Fruit fly (Drosophila melanogaster) whole organism, adult: ENCODE measurements around the gene Cpr67Fa2.

Experiments used
- CG11617 ChIP-seq: fragments of 200-800 bp; sonication (Bioruptor generic); optimal IDR thresholded peaks from 2 replicates; lab custom pipeline; 2017; ENCODE audit warnings: mild to moderate bottlenecking, missing biosample characterization, missing genetic modification reagents, missing genetic modification characterization
- CG12768 ChIP-seq: fragments of 200-800 bp; sonication (Bioruptor generic); optimal IDR thresholded peaks from 2 replicates; lab custom pipeline; 2017; ENCODE audit warnings: missing biosample characterization, missing genetic modification characterization, mild to moderate bottlenecking, moderate library complexity, missing genetic modification reagents
- CG1620 ChIP-seq: fragments of 200-800 bp; sonication (Bioruptor generic); optimal IDR thresholded peaks from 2 replicates; lab custom pipeline; 2016; ENCODE audit warnings: missing biosample characterization, missing genetic modification characterization
- CG33017 ChIP-seq: fragments of 200-800 bp; sonication (Bioruptor generic); optimal IDR thresholded peaks from 2 replicates; lab custom pipeline; 2018; ENCODE audit warnings: missing biosample characterization, mild to moderate bottlenecking, missing genetic modification characterization, moderate library complexity
- CG5204 ChIP-seq: fragments of 200-800 bp; sonication (Bioruptor generic); optimal IDR thresholded peaks from 2 replicates; lab custom pipeline; 2016; ENCODE audit warnings: missing biosample characterization, missing genetic modification characterization
- CG7045 ChIP-seq: fragments of 200-800 bp; sonication (Bioruptor generic); optimal IDR thresholded peaks from 2 replicates; lab custom pipeline; 2017; ENCODE audit warnings: missing biosample characterization, mild to moderate bottlenecking, missing genetic modification characterization
- CG7101 ChIP-seq: fragments of 200-800 bp; sonication (Bioruptor generic); optimal IDR thresholded peaks from 2 replicates; lab custom pipeline; 2018; ENCODE audit warnings: missing biosample characterization, mild to moderate bottlenecking, missing genetic modification characterization, moderate library complexity
- Crg-1 ChIP-seq: fragments of 200-800 bp; sonication (Bioruptor generic); optimal IDR thresholded peaks from 2 replicates; lab custom pipeline; 2016; ENCODE audit warnings: missing biosample characterization, missing genetic modification characterization
- Mnt ChIP-seq: fragments of 200-800 bp; sonication (Bioruptor generic); optimal IDR thresholded peaks from 2 replicates; lab custom pipeline; 2016; ENCODE audit warnings: missing biosample characterization, mild to moderate bottlenecking, missing genetic modification characterization
- bab1 ChIP-seq: fragments of 200-800 bp; sonication (Bioruptor generic); optimal IDR thresholded peaks from 3 replicates; lab custom pipeline; 2019; ENCODE audit warnings: missing biosample characterization, mild to moderate bottlenecking, missing genetic modification characterization, moderate library complexity
- cic ChIP-seq: fragments of 200-800 bp; sonication (Bioruptor generic); optimal IDR thresholded peaks from 2 replicates; lab custom pipeline; 2017; ENCODE audit warnings: missing biosample characterization, mild to moderate bottlenecking, missing genetic modification characterization, moderate library complexity
- kay ChIP-seq: fragments of 200-800 bp; sonication (Bioruptor generic); peaks from one replicate; lab custom pipeline; 2016; ENCODE audit warnings: missing biosample characterization, missing genetic modification characterization, borderline replicate concordance

The Cpr67Fa2 gene

DNA sequence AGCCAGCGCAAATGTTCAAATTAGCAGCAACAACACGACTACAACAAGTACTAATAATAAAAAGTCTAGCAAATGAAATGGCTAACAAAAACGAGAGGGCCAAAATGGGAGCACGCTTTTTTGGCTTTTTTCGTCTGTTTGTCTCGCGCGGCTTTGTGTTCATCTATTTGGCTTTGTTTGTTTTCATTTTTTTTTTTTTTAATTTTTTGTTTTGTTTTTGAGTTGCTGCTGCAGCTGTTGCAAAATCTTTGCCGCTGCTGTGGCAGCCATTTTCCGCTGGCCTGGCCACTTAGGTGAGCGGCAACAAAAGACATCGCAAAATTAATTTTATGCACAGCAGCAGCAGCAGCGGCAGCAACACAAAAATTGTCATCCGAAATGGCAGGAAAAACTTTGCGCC, 46.6 kb downstream of the Cpr67Fa2 start:
- TF ChIP-seq cic = no peak
- no peak for TF ChIP-seq CG11617 (GFP tag; lab: Kevin White, UChicago)
- no peak for TF ChIP-seq Crg-1 (GFP tag; lab: Kevin White, UChicago)
- TF ChIP-seq CG33017 (tag; lab: Kevin White, UChicago) = no peak

DNA sequence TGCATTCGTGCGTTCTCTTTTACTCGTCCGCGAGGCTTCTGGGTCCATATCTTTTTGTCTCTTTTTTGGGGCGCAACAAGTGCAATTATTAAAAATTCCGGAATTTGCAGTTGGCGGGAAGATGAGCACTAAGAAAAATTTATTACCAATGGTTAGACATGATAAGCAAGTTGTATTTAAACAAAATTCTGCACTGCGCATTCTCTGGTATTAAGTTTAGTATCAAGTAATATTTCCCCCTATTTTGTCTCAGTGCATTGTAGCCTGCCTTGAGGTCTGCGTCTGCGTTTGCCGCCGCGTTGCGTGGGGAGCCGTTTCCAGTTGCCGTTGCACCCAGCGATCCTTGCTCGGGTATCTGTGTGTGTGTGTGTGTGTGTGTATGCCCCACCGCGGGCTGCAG, 48.8 kb downstream of the Cpr67Fa2 start:
- TF ChIP-seq CG7101 (tag; lab: Kevin White, UChicago) (no peak), bab1 (GFP tag; lab: Kevin White, UChicago) (no peak), CG1620 (GFP tag; lab: Kevin White, UChicago) (no peak), kay (no peak), Crg-1 (GFP tag; lab: Kevin White, UChicago) (no peak), Mnt (GFP tag; lab: Kevin White, UChicago) (no peak), CG12768 (GFP tag; lab: Kevin White, UChicago) (no peak), CG7045 (GFP tag; lab: Kevin White, UChicago) (no peak), CG5204 (GFP tag; lab: Kevin White, UChicago) (no peak)
